In the genomic region with DNA sequence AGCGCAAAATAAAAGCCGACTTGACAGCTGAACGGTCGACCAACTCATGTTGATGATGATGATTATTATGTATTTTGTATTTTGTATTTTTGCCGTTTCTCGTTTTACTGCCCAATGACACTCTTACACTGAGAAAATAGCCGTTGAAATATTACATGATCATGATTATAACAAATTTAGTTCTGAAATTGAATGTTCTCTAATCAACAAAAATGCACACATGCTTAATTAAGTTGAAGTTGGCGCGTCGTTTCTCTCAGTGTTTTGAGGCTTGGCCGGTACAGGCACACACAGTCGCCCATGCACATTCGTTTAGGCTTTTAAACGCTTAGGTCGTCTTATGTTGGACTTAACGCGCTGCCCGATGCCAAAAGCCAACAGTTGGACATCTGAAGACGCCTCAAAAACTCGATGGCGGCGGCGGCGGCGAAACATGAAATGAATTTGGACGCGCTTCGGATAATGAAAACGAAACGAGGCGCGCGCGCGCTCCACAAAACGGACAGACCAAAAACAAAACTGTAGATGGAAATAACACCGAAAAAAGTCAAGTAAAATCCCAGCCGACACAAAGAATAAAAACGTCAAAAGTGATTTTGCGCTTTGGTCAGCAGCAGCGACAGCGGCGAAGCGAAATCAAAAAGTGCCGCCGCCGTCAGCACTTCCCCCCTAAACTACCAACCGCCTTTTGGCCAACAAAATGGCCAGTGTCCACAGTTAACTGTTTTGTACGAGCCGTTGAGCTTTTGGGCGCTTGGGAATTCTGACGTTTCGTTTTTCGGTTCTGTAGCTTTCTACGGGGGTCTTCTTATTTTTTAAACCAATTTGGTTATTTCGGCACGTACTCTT, we compare ENCODE assay signal across 1 fruit fly cellular context.
TF ChIP-seq lines count a peak whose summit lies in the region.

No protein-coding gene starts in this region.

TF ChIP-seq in whole organism, embryonic, 481 proteins besides CTCF, POLR2A, EP300 and RAD21 (continued from another document and continues in another):
- TF ChIP-seq Gsc (GFP tag; IDR thresholded peaks at IDR 0.05; lab: Robert Waterston, UW), result no peak
- peak; percentile 92 for TF ChIP-seq NfI (GFP tag; optimal IDR thresholded peaks at IDR 0.05; lab: Kevin White, UChicago)
- TF ChIP-seq CG32532 (GFP tag; IDR thresholded peaks at IDR 0.05; lab: Robert Waterston, UW), result peak; percentile 93
- TF ChIP-seq CG4282 (GFP tag; optimal IDR thresholded peaks at IDR 0.05; lab: Kevin White, UChicago), result peak; percentile 87
- TF ChIP-seq CG6175 (GFP tag; IDR thresholded peaks at IDR 0.05; lab: Robert Waterston, UW), result peak; percentile 79; the same call in 2 of the 3 replicates
- TF ChIP-seq unpg (GFP tag; optimal IDR thresholded peaks at IDR 0.05; lab: Kevin White, UChicago), result peak; percentile 95
- peak; percentile 53 for TF ChIP-seq grn (GFP tag; optimal IDR thresholded peaks at IDR 0.05; lab: Kevin White, UChicago)
- peak; percentile 91 for TF ChIP-seq pum (GFP tag; optimal IDR thresholded peaks at IDR 0.05; lab: Kevin White, UChicago)
- TF ChIP-seq CG9215 (GFP tag; IDR thresholded peaks at IDR 0.05; lab: Robert Waterston, UW), result peak; percentile 79
- peak; percentile 91 for TF ChIP-seq PHDP (tag; optimal IDR thresholded peaks at IDR 0.05; lab: Kevin White, UChicago)
- TF ChIP-seq tio (GFP tag; optimal IDR thresholded peaks at IDR 0.05; lab: Kevin White, UChicago), result peak; percentile 88
- TF ChIP-seq CG1529 (GFP tag; optimal IDR thresholded peaks at IDR 0.05; lab: Kevin White, UChicago), result peak; percentile 85
- TF ChIP-seq Chrac-16 (GFP tag; optimal IDR thresholded peaks at IDR 0.05; lab: Kevin White, UChicago), result peak; percentile 92
- peak; percentile 93 for TF ChIP-seq ems (GFP tag; optimal IDR thresholded peaks at IDR 0.05; lab: Kevin White, UChicago)
- peak; percentile 89 for TF ChIP-seq odd (GFP tag; optimal IDR thresholded peaks at IDR 0.05; lab: Kevin White, UChicago)
- peak; percentile 85 for TF ChIP-seq CG32767 (GFP tag; IDR thresholded peaks at IDR 0.05; lab: Robert Waterston, UW)
- peak; percentile 80 for TF ChIP-seq CG6854 (GFP tag; optimal IDR thresholded peaks at IDR 0.05; lab: Kevin White, UChicago)
- no peak for TF ChIP-seq hkb (optimal IDR thresholded peaks at IDR 0.05; lab: Kevin White, UChicago)
- peak; percentile 94 for TF ChIP-seq hkb (GFP tag; IDR thresholded peaks at IDR 0.05; lab: Robert Waterston, UW)
- peak; percentile 94 for TF ChIP-seq H2.0 (GFP tag; IDR thresholded peaks at IDR 0.05; lab: Robert Waterston, UW)
- TF ChIP-seq CG15514 (GFP tag; optimal IDR thresholded peaks at IDR 0.05; lab: Kevin White, UChicago), result peak; percentile 84
- TF ChIP-seq bsh (GFP tag; optimal IDR thresholded peaks at IDR 0.05; lab: Kevin White, UChicago), result peak; percentile 13 to 93
- peak; percentile 83 for TF ChIP-seq onecut (GFP tag; IDR thresholded peaks at IDR 0.05; lab: Robert Waterston, UW)
- TF ChIP-seq CG5953 (GFP tag; IDR thresholded peaks at IDR 0.05; lab: Robert Waterston, UW), result peak; percentile 88
- no peak for TF ChIP-seq unc-4 (GFP tag; IDR thresholded peaks at IDR 0.05; lab: Robert Waterston, UW; ENCODE audit: partially characterized antibody)
- no peak for TF ChIP-seq Doc3 (GFP tag; IDR thresholded peaks at IDR 0.05; lab: Robert Waterston, UW; ENCODE audit: partially characterized antibody)
- TF ChIP-seq Dad (GFP tag; optimal IDR thresholded peaks at IDR 0.05; lab: Kevin White, UChicago), result peak; percentile 86
- TF ChIP-seq usp (GFP tag; optimal IDR thresholded peaks at IDR 0.05; lab: Kevin White, UChicago), result no peak
- peak; percentile 91 for TF ChIP-seq CG5245 (GFP tag; optimal IDR thresholded peaks at IDR 0.05; lab: Kevin White, UChicago)
- peak; percentile 65 for TF ChIP-seq CG7928 (GFP tag; optimal IDR thresholded peaks at IDR 0.05; lab: Kevin White, UChicago)
- TF ChIP-seq Drgx (GFP tag; IDR thresholded peaks at IDR 0.05; lab: Robert Waterston, UW), result peak; percentile 80
- TF ChIP-seq wdn (GFP tag; IDR thresholded peaks at IDR 0.05; lab: Robert Waterston, UW), result peak; percentile 82
- peak; percentile 93 for TF ChIP-seq CG7839 (tag; optimal IDR thresholded peaks at IDR 0.05; lab: Kevin White, UChicago)
- TF ChIP-seq CG15073 (GFP tag; optimal IDR thresholded peaks at IDR 0.05; lab: Kevin White, UChicago), result peak; percentile 61
- peak; percentile 99 for TF ChIP-seq Med (GFP tag; lab: Kevin White, UChicago)
- TF ChIP-seq chm (GFP tag; IDR thresholded peaks at IDR 0.05; lab: Robert Waterston, UW), result peak; percentile 94
- peak; percentile 90 for TF ChIP-seq CG13624 (GFP tag; optimal IDR thresholded peaks at IDR 0.05; lab: Kevin White, UChicago)
- peak; percentile 84 for TF ChIP-seq CG3847 (GFP tag; IDR thresholded peaks at IDR 0.05; lab: Robert Waterston, UW)
- no peak for TF ChIP-seq cg (GFP tag; optimal IDR thresholded peaks at IDR 0.05; lab: Kevin White, UChicago)
- TF ChIP-seq jing (GFP tag; optimal IDR thresholded peaks at IDR 0.05; lab: Kevin White, UChicago), result peak; percentile 91
- TF ChIP-seq Taf1 (GFP tag; IDR thresholded peaks at IDR 0.05; lab: Robert Waterston, UW), result peak; percentile 81; the same call in 1 of the 2 replicates
- peak; percentile 92 for TF ChIP-seq CG17361 (GFP tag; IDR thresholded peaks at IDR 0.05; lab: Robert Waterston, UW)
- peak; percentile 92 for TF ChIP-seq sisA (GFP tag; IDR thresholded peaks at IDR 0.05; lab: Robert Waterston, UW)
- TF ChIP-seq MBD-R2 (GFP tag; IDR thresholded peaks at IDR 0.05; lab: Robert Waterston, UW), result peak; percentile 67; the same call in 1 of the 2 replicates
- TF ChIP-seq lilli (GFP tag; optimal IDR thresholded peaks at IDR 0.05; lab: Kevin White, UChicago), result peak; percentile 93
- peak; percentile 85 for TF ChIP-seq Mes4 (GFP tag; optimal IDR thresholded peaks at IDR 0.05; lab: Kevin White, UChicago)
- TF ChIP-seq CG1792 (GFP tag; optimal IDR thresholded peaks at IDR 0.05; lab: Kevin White, UChicago), result peak; percentile 86
- peak; percentile 89 for TF ChIP-seq Abd-B (GFP tag; optimal IDR thresholded peaks at IDR 0.05; lab: Kevin White, UChicago)
- peak; percentile 82 for TF ChIP-seq wek (GFP tag; optimal IDR thresholded peaks at IDR 0.05; lab: Kevin White, UChicago)
- no peak for TF ChIP-seq prd (optimal IDR thresholded peaks at IDR 0.05; lab: Kevin White, UChicago)
- TF ChIP-seq prd (GFP tag; IDR thresholded peaks at IDR 0.05; lab: Robert Waterston, UW), result peak; percentile 92
- TF ChIP-seq Atf3 (GFP tag; optimal IDR thresholded peaks at IDR 0.05; lab: Kevin White, UChicago), result peak; percentile 88
- TF ChIP-seq sna (GFP tag; IDR thresholded peaks at IDR 0.05; lab: Robert Waterston, UW; ENCODE audit: partially characterized antibody), result no peak
- TF ChIP-seq CG14710 (tag; optimal IDR thresholded peaks at IDR 0.05; lab: Kevin White, UChicago), result peak; percentile 79
- no peak for TF ChIP-seq Sin3A (optimal IDR thresholded peaks at IDR 0.05; lab: Kevin White, UChicago)
- no peak for TF ChIP-seq BEAF-32 (GFP tag; optimal IDR thresholded peaks at IDR 0.05; lab: Kevin White, UChicago)
- peak; percentile 72 for TF ChIP-seq E2f2 (GFP tag; IDR thresholded peaks at IDR 0.05; lab: Robert Waterston, UW)
- TF ChIP-seq Deaf1 (tag; optimal IDR thresholded peaks at IDR 0.05; lab: Kevin White, UChicago), result peak; percentile 69
- peak; percentile 72 for TF ChIP-seq CG11560 (tag; IDR thresholded peaks at IDR 0.05; lab: Robert Waterston, UW)
- peak; percentile 89 for TF ChIP-seq caup (GFP tag; optimal IDR thresholded peaks at IDR 0.05; lab: Kevin White, UChicago; ENCODE audit: severe bottlenecking)
- no peak for TF ChIP-seq Dll (GFP tag; IDR thresholded peaks at IDR 0.05; lab: Robert Waterston, UW; ENCODE audit: partially characterized antibody)
- peak; percentile 86 for TF ChIP-seq corto (GFP tag; optimal IDR thresholded peaks at IDR 0.05; lab: Kevin White, UChicago)
- peak; percentile 67 for TF ChIP-seq kni (GFP tag; optimal IDR thresholded peaks at IDR 0.05; lab: Kevin White, UChicago)
- no peak for TF ChIP-seq sc (optimal IDR thresholded peaks at IDR 0.05; lab: Kevin White, UChicago)
- peak; percentile 63 for TF ChIP-seq sc (GFP tag; optimal IDR thresholded peaks at IDR 0.05; lab: Kevin White, UChicago)
- peak; percentile 85 for TF ChIP-seq disco-r (GFP tag; optimal IDR thresholded peaks at IDR 0.05; lab: Kevin White, UChicago)
- peak; percentile 88 for TF ChIP-seq CG2889 (GFP tag; IDR thresholded peaks at IDR 0.05; lab: Robert Waterston, UW)
- no peak for TF ChIP-seq tll (GFP tag; optimal IDR thresholded peaks at IDR 0.05; lab: Kevin White, UChicago)
- TF ChIP-seq Hsf (GFP tag; optimal IDR thresholded peaks at IDR 0.05; lab: Kevin White, UChicago), result peak; percentile 93
- TF ChIP-seq fd64A (GFP tag; optimal IDR thresholded peaks at IDR 0.05; lab: Kevin White, UChicago), result peak; percentile 84
- TF ChIP-seq D19A (tag; optimal IDR thresholded peaks at IDR 0.05; lab: Kevin White, UChicago), result peak; percentile 83
- TF ChIP-seq CG8388 (GFP tag; optimal IDR thresholded peaks at IDR 0.05; lab: Kevin White, UChicago), result peak; percentile 85
- TF ChIP-seq CG6254 (GFP tag; optimal IDR thresholded peaks at IDR 0.05; lab: Kevin White, UChicago), result peak; percentile 83
- peak; percentile 82 for TF ChIP-seq CG17802 (tag; optimal IDR thresholded peaks at IDR 0.05; lab: Kevin White, UChicago)
- TF ChIP-seq CG6683 (GFP tag; optimal IDR thresholded peaks at IDR 0.05; lab: Kevin White, UChicago), result peak; percentile 70
- TF ChIP-seq CG6272 (GFP tag; IDR thresholded peaks at IDR 0.05; lab: Robert Waterston, UW), result peak; percentile 84
- peak; percentile 66 for TF ChIP-seq CG17186 (GFP tag; optimal IDR thresholded peaks at IDR 0.05; lab: Kevin White, UChicago)
- peak; percentile 64; the same call in 1 of the 2 replicates for TF ChIP-seq ham (GFP tag; IDR thresholded peaks at IDR 0.05; lab: Robert Waterston, UW)
- peak; percentile 52 for TF ChIP-seq CG7271 (tag; optimal IDR thresholded peaks at IDR 0.05; lab: Kevin White, UChicago)
- peak; percentile 91 for TF ChIP-seq CG12391 (tag; optimal IDR thresholded peaks at IDR 0.05; lab: Kevin White, UChicago)
- TF ChIP-seq CG4360 (GFP tag; IDR thresholded peaks at IDR 0.05; lab: Robert Waterston, UW), result peak; percentile 69
- TF ChIP-seq CG11723 (GFP tag; optimal IDR thresholded peaks at IDR 0.05; lab: Kevin White, UChicago), result peak; percentile 88
- no peak for TF ChIP-seq dan (GFP tag; IDR thresholded peaks at IDR 0.05; lab: Robert Waterston, UW)
- TF ChIP-seq dimm (GFP tag; IDR thresholded peaks at IDR 0.05; lab: Robert Waterston, UW), result peak; percentile 88
- TF ChIP-seq ttk (GFP tag; IDR thresholded peaks at IDR 0.05; lab: Robert Waterston, UW), result peak; percentile 93
- peak; percentile 92 for TF ChIP-seq seq (GFP tag; IDR thresholded peaks at IDR 0.05; lab: Robert Waterston, UW)
- TF ChIP-seq CG18011 (GFP tag; optimal IDR thresholded peaks at IDR 0.05; lab: Kevin White, UChicago), result peak; percentile 78
- peak; percentile 90 for TF ChIP-seq CHES-1-like (GFP tag; optimal IDR thresholded peaks at IDR 0.05; lab: Kevin White, UChicago)
- peak; percentile 57 for TF ChIP-seq zf30C (GFP tag; optimal IDR thresholded peaks at IDR 0.05; lab: Kevin White, UChicago)
- no peak for TF ChIP-seq Dref (GFP tag; IDR thresholded peaks at IDR 0.05; lab: Robert Waterston, UW)
- no peak for TF ChIP-seq CG16813 (GFP tag; IDR thresholded peaks at IDR 0.05; lab: Robert Waterston, UW; ENCODE audit: partially characterized antibody)
- TF ChIP-seq pan (optimal IDR thresholded peaks at IDR 0.05; lab: Kevin White, UChicago), result no peak
- peak in 1 of 2 experiments; percentile 96 for TF ChIP-seq pan (GFP tag; optimal IDR thresholded peaks at IDR 0.05 in 1 of 2, IDR thresholded peaks at IDR 0.05 in 1 of 2)
- TF ChIP-seq pho (GFP tag; optimal IDR thresholded peaks at IDR 0.05; lab: Kevin White, UChicago), result peak; percentile 87
- peak; percentile 21 for TF ChIP-seq nom (GFP tag; optimal IDR thresholded peaks at IDR 0.05; lab: Kevin White, UChicago)
- TF ChIP-seq CG4730 (GFP tag; IDR thresholded peaks at IDR 0.05; lab: Robert Waterston, UW), result peak; percentile 90
- TF ChIP-seq vnd (GFP tag; IDR thresholded peaks at IDR 0.05; lab: Robert Waterston, UW; ENCODE audit: partially characterized antibody), result no peak
- TF ChIP-seq Bdp1 (GFP tag; optimal IDR thresholded peaks at IDR 0.05; lab: Kevin White, UChicago), result peak; percentile 75
- no peak for TF ChIP-seq CG6791 (GFP tag; IDR thresholded peaks at IDR 0.05; lab: Robert Waterston, UW; ENCODE audit: partially characterized antibody)
- TF ChIP-seq CG18262 (tag; optimal IDR thresholded peaks at IDR 0.05; lab: Kevin White, UChicago), result peak; percentile 91
- TF ChIP-seq D (optimal IDR thresholded peaks at IDR 0.05; lab: Kevin White, UChicago), result no peak
- peak; percentile 89 for TF ChIP-seq D (GFP tag; optimal IDR thresholded peaks at IDR 0.05; lab: Kevin White, UChicago)
- peak; percentile 69 for TF ChIP-seq CG4328 (GFP tag; optimal IDR thresholded peaks at IDR 0.05; lab: Kevin White, UChicago)
- peak; percentile 58 for TF ChIP-seq vfl (GFP tag; optimal IDR thresholded peaks at IDR 0.05; lab: Kevin White, UChicago)
- peak; percentile 92 for TF ChIP-seq Antp (GFP tag; optimal IDR thresholded peaks at IDR 0.05; lab: Kevin White, UChicago)
- TF ChIP-seq CG7786 (GFP tag; optimal IDR thresholded peaks at IDR 0.05; lab: Kevin White, UChicago), result peak; percentile 87
- peak; percentile 92 for TF ChIP-seq CG10366 (GFP tag; IDR thresholded peaks at IDR 0.05; lab: Robert Waterston, UW)
- peak; percentile 85 for TF ChIP-seq ewg (GFP tag; optimal IDR thresholded peaks at IDR 0.05; lab: Kevin White, UChicago)
- peak; percentile 81 for TF ChIP-seq dati (GFP tag; IDR thresholded peaks at IDR 0.05; lab: Robert Waterston, UW)
- no peak for TF ChIP-seq HLHmδ (GFP tag; optimal IDR thresholded peaks at IDR 0.05; lab: Kevin White, UChicago)
- TF ChIP-seq CG17568 (GFP tag; optimal IDR thresholded peaks at IDR 0.05; lab: Kevin White, UChicago), result peak; percentile 87
- TF ChIP-seq CG18764 (GFP tag; optimal IDR thresholded peaks at IDR 0.05; lab: Kevin White, UChicago), result peak; percentile 90
- TF ChIP-seq Hmx (GFP tag; optimal IDR thresholded peaks at IDR 0.05; lab: Kevin White, UChicago), result peak; percentile 42
- TF ChIP-seq ERR (GFP tag; optimal IDR thresholded peaks at IDR 0.05; lab: Kevin White, UChicago), result peak; percentile 86
- peak; percentile 70 for TF ChIP-seq CG31388 (GFP tag; optimal IDR thresholded peaks at IDR 0.05; lab: Kevin White, UChicago)
- peak; percentile 19 for TF ChIP-seq bigmax (GFP tag; optimal IDR thresholded peaks at IDR 0.05; lab: Kevin White, UChicago)
- peak; percentile 77 for TF ChIP-seq CG6654 (GFP tag; optimal IDR thresholded peaks at IDR 0.05; lab: Kevin White, UChicago)
- peak; percentile 78 for TF ChIP-seq croc (GFP tag; conservative IDR thresholded peaks at IDR 0.05; lab: Robert Waterston, UW)
- TF ChIP-seq CG1603 (tag; optimal IDR thresholded peaks at IDR 0.05; lab: Kevin White, UChicago), result peak; percentile 96
- TF ChIP-seq ci (GFP tag; IDR thresholded peaks at IDR 0.05; lab: Robert Waterston, UW), result peak; percentile 98
- TF ChIP-seq CG12299 (tag; optimal IDR thresholded peaks at IDR 0.05; lab: Kevin White, UChicago), result peak; percentile 78
